Fruit fly (Drosophila melanogaster) whole organism: ENCODE data around the gene Tsen2.

Experiments used
- CG8478 ChIP-seq: fragments of >200 bp; optimal IDR thresholded peaks from 2 replicates; lab custom pipeline; 2018; ENCODE audit warnings: inconsistent platforms
- Dll ChIP-seq: fragments of >200 bp; optimal IDR thresholded peaks from 2 replicates; lab custom pipeline; 2017
- EcR ChIP-seq, 2 experiments: fragments of >200 bp; optimal IDR thresholded peaks; 2 replicates each; lab custom pipeline; 2017; ENCODE audit warnings: missing biosample characterization in 2 of 2, missing genetic modification characterization in 2 of 2, missing genetic modification reagents in 2 of 2
- pan ChIP-seq: fragments of >200 bp; optimal IDR thresholded peaks from 2 replicates; lab custom pipeline; 2017
- psq ChIP-seq: fragments of >200 bp; optimal IDR thresholded peaks from 2 replicates; lab custom pipeline; 2017
- usp ChIP-seq: fragments of >200 bp; optimal IDR thresholded peaks from 2 replicates; lab custom pipeline; 2017; ENCODE audit warnings: missing biosample characterization, missing genetic modification characterization, mixed read lengths

Tsen2 gene

DNA sequence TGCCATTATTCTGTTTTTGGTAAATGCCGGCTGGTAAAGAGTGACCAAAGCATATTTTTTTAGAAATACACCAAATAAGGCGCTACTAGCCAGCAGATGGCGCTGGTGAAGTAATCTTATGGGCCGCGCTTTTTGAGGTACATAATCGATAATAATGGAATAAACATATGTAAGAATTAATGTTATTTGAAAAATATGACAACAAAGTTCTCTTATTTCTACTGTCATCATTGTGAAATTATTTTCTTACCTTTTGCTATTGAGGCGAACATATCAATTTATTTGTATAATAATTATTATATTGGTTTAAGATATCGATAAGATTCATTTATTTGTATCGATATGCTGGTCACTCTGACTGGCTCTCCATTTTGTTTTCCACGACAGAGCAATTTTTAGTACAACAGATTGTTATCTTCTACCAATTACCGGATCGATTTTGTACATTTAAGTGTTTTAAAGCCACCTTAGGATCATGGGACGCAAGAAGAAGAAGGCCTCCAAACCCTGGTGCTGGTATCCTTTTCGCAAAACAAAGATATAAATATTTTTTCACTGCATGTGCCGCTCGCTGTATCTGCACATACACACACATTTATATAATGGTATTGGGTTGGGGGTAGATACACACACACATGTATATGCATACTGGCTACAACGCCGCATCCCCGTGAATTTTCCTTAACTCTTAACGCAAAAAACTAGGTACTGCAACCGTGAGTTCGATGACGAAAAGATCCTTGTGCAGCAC lies 13.7 kb downstream of the Tsen2 start, which contains the start of the genes LSm7 and BuGZ:
Gene LSm7, minus strand, starts transcription at position 46 of the 751 bp plus-strand sequence.
Gene BuGZ, plus strand, starts transcription at position 351 of the 751 bp plus-strand sequence.
- no peak for TF ChIP-seq psq (lab: Kevin White, UChicago)
- TF ChIP-seq Dll (lab: Kevin White, UChicago), result no peak
- TF ChIP-seq CG8478, result no peak
- no peak for TF ChIP-seq usp (GFP tag; lab: Kevin White, UChicago)
- no peak for TF ChIP-seq pan (lab: Kevin White, UChicago)
- TF ChIP-seq EcR (GFP tag; optimal IDR thresholded peaks at IDR 0.05; lab: Kevin White, UChicago), result no peak

DNA sequence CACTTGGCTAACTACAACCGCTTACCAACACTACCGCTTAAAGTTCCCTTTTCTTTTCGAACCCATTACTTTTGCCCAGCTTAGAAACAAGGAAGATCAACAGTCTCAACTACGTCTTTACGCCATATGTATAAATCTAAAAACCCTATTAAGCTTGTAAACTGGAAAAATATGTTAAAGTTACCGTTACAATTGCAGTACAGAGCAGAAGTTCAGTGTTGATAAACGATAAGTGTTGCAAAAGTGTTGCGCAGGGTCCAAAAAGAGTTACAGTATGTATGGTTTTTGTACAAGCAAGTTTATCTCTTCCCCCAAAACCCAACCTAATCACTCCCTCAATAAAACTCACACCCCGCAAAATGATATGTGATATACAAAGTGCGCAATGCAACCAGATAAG lies 17.6 kb downstream of the Tsen2 start:
- TF ChIP-seq pan (lab: Kevin White, UChicago) (no peak), usp (GFP tag; lab: Kevin White, UChicago) (no peak)

- TF ChIP-seq psq (lab: Kevin White, UChicago), result no peak
These were observed 22.8 kb downstream of the Tsen2 start for dm6 chr2L:16752340-16752739.

dm6 chr2L:16754074-16754473 lies 24.5 kb downstream of the Tsen2 start, which contains the start of gene yellow-b:
Gene yellow-b (plus strand): TSS chr2L:16754336.
- TF ChIP-seq CG8478 (no peak), usp (GFP tag; lab: Kevin White, UChicago) (no peak), Dll (lab: Kevin White, UChicago) (no peak), psq (lab: Kevin White, UChicago) (no peak), EcR (GFP tag; optimal IDR thresholded peaks at IDR 0.05; lab: Kevin White, UChicago) (no peak), pan (lab: Kevin White, UChicago) (no peak)

- TF ChIP-seq pan (lab: Kevin White, UChicago), result no peak
These were observed 31.2 kb downstream of the Tsen2 start, which contains the start of gene ppk17 for dm6 chr2L:16760504-16761417. Gene ppk17 (minus strand): TSS chr2L:16760554.

DNA sequence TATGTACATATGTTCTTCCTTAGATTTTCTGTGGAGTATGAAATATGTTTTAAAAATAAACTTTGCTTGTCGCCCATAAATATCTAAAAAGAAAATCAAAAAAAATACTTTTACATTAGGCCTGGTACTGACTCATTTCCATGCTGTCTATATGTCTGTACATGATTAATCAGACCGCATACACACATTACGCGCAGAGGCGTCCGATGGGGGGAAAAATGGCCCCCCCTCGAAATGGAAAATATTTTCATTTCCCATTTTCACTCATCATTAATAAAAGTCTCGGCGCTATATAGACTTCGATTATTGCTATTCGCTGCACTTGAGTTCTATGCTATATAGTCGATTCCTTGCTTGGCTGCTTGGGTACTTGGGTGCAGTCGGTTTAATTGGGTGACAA lies 32.3 kb downstream of the Tsen2 start:
- TF ChIP-seq Dll (lab: Kevin White, UChicago), result no peak
- no peak for TF ChIP-seq usp (GFP tag; lab: Kevin White, UChicago)
- no peak for TF ChIP-seq psq (lab: Kevin White, UChicago)
- TF ChIP-seq EcR (GFP tag; optimal IDR thresholded peaks at IDR 0.05; lab: Kevin White, UChicago), result no peak
- no peak for TF ChIP-seq CG8478
- no peak for TF ChIP-seq pan (lab: Kevin White, UChicago)

DNA sequence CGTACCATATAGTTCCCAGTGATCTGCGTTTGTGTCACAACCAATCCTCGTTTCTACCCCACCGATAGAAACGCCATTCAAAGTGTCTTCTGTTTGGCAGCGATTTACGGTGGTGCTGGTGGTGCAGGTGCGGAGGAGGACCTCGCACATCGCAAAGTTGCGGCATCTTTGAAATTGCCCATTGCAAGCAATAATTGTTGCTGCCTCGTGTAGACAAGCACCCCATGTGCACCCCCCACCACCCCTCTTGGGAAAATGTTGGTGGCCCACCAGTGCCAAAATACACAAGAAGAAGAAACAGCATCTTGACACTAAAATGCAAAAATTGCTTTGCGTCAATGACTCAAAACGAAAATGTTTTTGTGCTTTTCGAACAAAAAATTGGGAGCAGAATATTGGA lies 34.9 kb downstream of the Tsen2 start:
- TF ChIP-seq CG8478, result no peak
- TF ChIP-seq usp (GFP tag; lab: Kevin White, UChicago), result no peak
- TF ChIP-seq psq (lab: Kevin White, UChicago), result no peak
- no peak for TF ChIP-seq EcR (GFP tag; optimal IDR thresholded peaks at IDR 0.05; lab: Kevin White, UChicago)
- TF ChIP-seq pan (lab: Kevin White, UChicago), result no peak
- no peak for TF ChIP-seq Dll (lab: Kevin White, UChicago)

DNA sequence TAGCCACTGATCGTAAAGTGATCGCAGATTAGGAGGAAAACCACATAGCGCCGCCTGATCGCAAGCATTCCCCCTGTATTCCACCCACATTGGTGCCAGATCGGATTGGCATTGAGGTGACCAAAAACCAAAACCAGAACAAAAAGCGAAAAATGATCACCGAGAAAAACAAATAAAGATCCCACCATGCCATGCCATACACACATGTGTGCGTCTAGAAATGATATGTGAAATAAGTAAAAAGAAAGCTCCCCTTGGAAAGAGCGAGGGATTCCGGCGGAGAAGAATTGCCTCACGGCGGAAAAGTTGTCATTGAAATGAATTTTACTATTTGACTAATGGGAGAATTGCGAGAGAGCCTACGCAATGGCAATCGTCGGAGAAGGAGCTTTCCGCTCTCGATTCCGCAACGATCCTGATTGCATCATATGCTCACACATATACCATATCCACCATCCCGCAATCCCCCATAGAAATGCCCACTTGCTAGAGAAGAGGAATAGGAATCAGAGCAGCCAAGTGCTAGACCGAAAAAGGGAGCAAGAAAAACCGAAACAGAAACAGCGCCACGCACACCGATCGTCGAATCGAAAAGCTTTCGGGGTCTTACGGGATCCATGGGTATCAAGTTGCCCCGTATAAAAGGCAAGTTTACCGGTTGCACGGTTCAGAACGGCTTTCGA lies 36.6 kb downstream of the Tsen2 start, which contains the start of gene Mhc:
Gene Mhc, plus strand, starts transcription at position 497 of the 683 bp plus-strand sequence.
- TF ChIP-seq CG8478 (no peak), usp (GFP tag; lab: Kevin White, UChicago) (no peak), EcR (GFP tag; optimal IDR thresholded peaks at IDR 0.05; lab: Kevin White, UChicago) (no peak), psq (lab: Kevin White, UChicago) (no peak), Dll (lab: Kevin White, UChicago) (no peak), pan (lab: Kevin White, UChicago) (no peak)
